Worm (Caenorhabditis elegans) whole organism, young adult: Measurements from ENCODE around the gene prdh-1.

ENCODE experiments used
- C17E4.6 ChIP-seq: fragments of 200-800 bp; sonication (Bioruptor generic); IDR thresholded peaks from 2 replicates; pipeline ENCODE4 v1.3.6; 2022; ENCODE audit warnings: missing genetic modification reagents, missing genetic modification characterization, missing compliant biosample characterization
- D2030.7 ChIP-seq: fragments of 200-800 bp; sonication (Bioruptor generic); IDR thresholded peaks from 2 replicates; pipeline ENCODE4 v1.3.6; 2022; ENCODE audit warnings: missing genetic modification reagents, missing genetic modification characterization, missing compliant biosample characterization
- F33H1.4 ChIP-seq: fragments of 200-800 bp; sonication (Bioruptor generic); IDR thresholded peaks from 2 replicates; pipeline ENCODE4 v1.3.6; 2022; ENCODE audit warnings: missing genetic modification reagents, missing genetic modification characterization, missing compliant biosample characterization
- F39B2.1 ChIP-seq: fragments of 200-800 bp; sonication (Bioruptor generic); IDR thresholded peaks from 2 replicates; pipeline ENCODE4 v1.3.6; 2022; ENCODE audit warnings: missing genetic modification reagents, missing genetic modification characterization, missing compliant biosample characterization
- Y53F4B.3 ChIP-seq: fragments of 200-800 bp; sonication (Bioruptor generic); IDR thresholded peaks from 2 replicates; pipeline ENCODE4 v1.3.6; 2022; ENCODE audit warnings: missing genetic modification reagents, missing genetic modification characterization, missing compliant biosample characterization
- Y53G8AR.9 ChIP-seq: fragments of 200-800 bp; sonication (Bioruptor generic); conservative IDR thresholded peaks from 2 replicates; pipeline ENCODE4 v1.3.6; 2022; ENCODE audit warnings: missing genetic modification reagents, missing genetic modification characterization, missing compliant biosample characterization
- Y67H2A.10 ChIP-seq: fragments of 200-800 bp; sonication (Bioruptor generic); conservative IDR thresholded peaks from 2 replicates; pipeline ENCODE4 v1.3.6; 2022; ENCODE audit warnings: missing genetic modification reagents, missing genetic modification characterization, missing compliant biosample characterization
- Y79H2A.3 ChIP-seq: fragments of 200-800 bp; sonication (Bioruptor generic); conservative IDR thresholded peaks from 2 replicates; pipeline ENCODE4 v1.3.6; 2022; ENCODE audit warnings: missing genetic modification reagents, missing genetic modification characterization, missing compliant biosample characterization
- Y95B8A.8 ChIP-seq: fragments of 200-800 bp; sonication (Bioruptor generic); IDR thresholded peaks from 2 replicates; pipeline ENCODE4 v1.3.6; 2022; ENCODE audit warnings: missing genetic modification reagents, missing genetic modification characterization, missing compliant biosample characterization
- ama-1 ChIP-seq, 3 experiments: fragments of 150-350 bp in 1 of 3; sonication (generic microtip) in 2 of 3; optimal IDR thresholded peaks; 2 replicates each; lab custom pipeline; 2014 to 2018; ENCODE audit warnings: missing biosample characterization in 2 of 3, missing genetic modification characterization in 2 of 3, missing genetic modification reagents in 2 of 3
- aptf-3 ChIP-seq: fragments of 200-800 bp; sonication (Bioruptor generic); IDR thresholded peaks from 2 replicates; pipeline ENCODE4 v1.3.6; 2022; ENCODE audit warnings: missing genetic modification characterization, missing compliant biosample characterization
- atf-7 ChIP-seq: sonication (generic microtip); optimal IDR thresholded peaks from 2 replicates; lab custom pipeline; 2017; ENCODE audit warnings: mild to moderate bottlenecking, missing genetic modification characterization, missing compliant biosample characterization
- attf-5 ChIP-seq: fragments of 200-800 bp; sonication (Bioruptor generic); optimal IDR thresholded peaks from 2 replicates; lab custom pipeline; 2018; ENCODE audit warnings: mild to moderate bottlenecking, missing genetic modification characterization, missing compliant biosample characterization
- ccch-3 ChIP-seq: fragments of 200-800 bp; sonication (Bioruptor generic); optimal IDR thresholded peaks from 2 replicates; lab custom pipeline; 2018; ENCODE audit warnings: mild to moderate bottlenecking, missing genetic modification characterization, missing compliant biosample characterization
- cebp-1 ChIP-seq, 2 experiments: fragments of 200-800 bp in 1 of 2; sonication (Bioruptor generic) in 1 of 2; sonication (generic microtip) in 1 of 2; IDR thresholded peaks in 1 of 2; optimal IDR thresholded peaks in 1 of 2; 2 replicates each; pipeline versions ENCODE4 v1.3.6 to Lab custom; 2017 to 2022; ENCODE audit warnings: missing compliant biosample characterization in 2 of 2, missing genetic modification characterization in 2 of 2, mild to moderate bottlenecking in 1 of 2, missing genetic modification reagents in 1 of 2, moderate library complexity in 1 of 2
- dpff-1 ChIP-seq: sonication (generic microtip); optimal IDR thresholded peaks from 2 replicates; lab custom pipeline; 2017; ENCODE audit warnings: mild to moderate bottlenecking, missing genetic modification characterization, missing compliant biosample characterization
- fkh-3 ChIP-seq: sonication (generic microtip); optimal IDR thresholded peaks from 2 replicates; lab custom pipeline; 2016; ENCODE audit warnings: mild to moderate bottlenecking, missing genetic modification characterization, missing compliant biosample characterization
- lir-1 ChIP-seq: fragments of 200-800 bp; sonication (Bioruptor generic); conservative IDR thresholded peaks from 2 replicates; pipeline ENCODE4 v1.3.6; 2022; ENCODE audit warnings: missing genetic modification reagents, missing genetic modification characterization, missing compliant biosample characterization
- lsy-27 ChIP-seq: sonication (generic microtip); optimal IDR thresholded peaks from 2 replicates; lab custom pipeline; 2017; ENCODE audit warnings: missing genetic modification characterization, mild to moderate bottlenecking, missing compliant biosample characterization, antibody characterized with exemption, missing genotype, borderline replicate concordance; ENCODE audit not compliant: insufficient read depth
- madf-3 ChIP-seq: fragments of 200-800 bp; sonication (Bioruptor generic); IDR thresholded peaks from 2 replicates; pipeline ENCODE4 v1.3.6; 2022; ENCODE audit warnings: missing genetic modification reagents, missing genetic modification characterization, missing compliant biosample characterization
- madf-6 ChIP-seq: fragments of 200-800 bp; sonication (Bioruptor generic); IDR thresholded peaks from 2 replicates; pipeline ENCODE4 v1.3.6; 2022; ENCODE audit warnings: missing genetic modification reagents, missing genetic modification characterization, missing compliant biosample characterization
- madf-8 ChIP-seq: fragments of 200-800 bp; sonication (Bioruptor generic); conservative IDR thresholded peaks from 2 replicates; pipeline ENCODE4 v1.3.6; 2022; ENCODE audit warnings: missing genetic modification reagents, missing genetic modification characterization, missing compliant biosample characterization
- mcd-1 ChIP-seq: fragments of 200-800 bp; sonication (Bioruptor generic); IDR thresholded peaks from 2 replicates; pipeline ENCODE4 v1.3.6; 2022; ENCODE audit warnings: missing genetic modification reagents, missing genetic modification characterization, missing compliant biosample characterization
- mel-28 ChIP-seq: sonication (generic microtip); optimal IDR thresholded peaks from 2 replicates; lab custom pipeline; 2016; ENCODE audit warnings: borderline replicate concordance, mild to moderate bottlenecking, missing genetic modification characterization, missing compliant biosample characterization
- mxl-1 ChIP-seq: sonication (generic microtip); optimal IDR thresholded peaks from 2 replicates; lab custom pipeline; 2016; ENCODE audit warnings: missing genetic modification characterization, missing compliant biosample characterization
- nfya-2 ChIP-seq: fragments of 200-800 bp; sonication (Bioruptor generic); IDR thresholded peaks from 2 replicates; pipeline ENCODE4 v1.3.6; 2022; ENCODE audit warnings: missing genetic modification reagents, missing genetic modification characterization, missing compliant biosample characterization
- nhr-27 ChIP-seq: fragments of 200-800 bp; sonication (Bioruptor generic); optimal IDR thresholded peaks from 2 replicates; lab custom pipeline; 2018; ENCODE audit warnings: mild to moderate bottlenecking, missing genetic modification characterization, moderate library complexity, missing compliant biosample characterization
- nhr-80 ChIP-seq: sonication (generic microtip); optimal IDR thresholded peaks from 2 replicates; lab custom pipeline; 2016; ENCODE audit warnings: missing genetic modification characterization, missing compliant biosample characterization
- nhr-90 ChIP-seq: sonication (generic microtip); optimal IDR thresholded peaks from 2 replicates; lab custom pipeline; 2016; ENCODE audit warnings: missing genotype, mild to moderate bottlenecking, missing genetic modification characterization, missing compliant biosample characterization
- pha-4 ChIP-seq: fragments of 150-350 bp; sonication (generic microtip); optimal IDR thresholded peaks from 2 replicates; lab custom pipeline; 2014; ENCODE audit warnings: missing biosample characterization, missing genetic modification reagents, missing genetic modification characterization
- rec-8 ChIP-seq, 2 experiments: sonication (generic microtip); optimal IDR thresholded peaks; 2 replicates each; lab custom pipeline; 2016; ENCODE audit warnings: mild to moderate bottlenecking in 2 of 2, missing genetic modification characterization in 2 of 2, missing genetic modification reagents in 2 of 2, missing genotype in 2 of 2, missing biosample characterization in 1 of 2, missing compliant biosample characterization in 1 of 2, moderate library complexity in 1 of 2
- sdz-38 ChIP-seq: sonication (generic microtip); optimal IDR thresholded peaks from 2 replicates; lab custom pipeline; 2016; ENCODE audit warnings: missing genotype, missing genetic modification characterization, missing compliant biosample characterization
- snpc-1.3 ChIP-seq: sonication (generic microtip); optimal IDR thresholded peaks from 2 replicates; lab custom pipeline; 2017; ENCODE audit warnings: missing genetic modification characterization, mild to moderate bottlenecking, missing compliant biosample characterization, antibody characterized with exemption, moderate library complexity, missing genotype, missing genetic modification reagents; ENCODE audit not compliant: insufficient read depth
- snpc-4 ChIP-seq, 5 experiments: fragments of 150-350 bp in 1 of 5; sonication (generic microtip) in 4 of 5; optimal IDR thresholded peaks; 2 replicates each; lab custom pipeline; 2014 to 2018; ENCODE audit warnings: missing genetic modification characterization in 5 of 5, missing biosample characterization in 3 of 5, antibody characterized with exemption in 2 of 5, mild to moderate bottlenecking in 2 of 5, missing compliant biosample characterization in 2 of 5, missing genotype in 2 of 5, moderate library complexity in 2 of 5, missing genetic modification reagents in 1 of 5
- sptf-2 ChIP-seq: fragments of 200-800 bp; sonication (Bioruptor generic); optimal IDR thresholded peaks from 2 replicates; lab custom pipeline; 2018; ENCODE audit warnings: mild to moderate bottlenecking, missing genetic modification characterization, missing compliant biosample characterization
- tbx-9 ChIP-seq: sonication (generic microtip); optimal IDR thresholded peaks from 2 replicates; lab custom pipeline; 2016; ENCODE audit warnings: borderline replicate concordance, missing genetic modification characterization, inconsistent platforms, missing compliant biosample characterization
- unc-62 ChIP-seq: fragments of 150-350 bp; optimal IDR thresholded peaks from 2 replicates; lab custom pipeline; 2014; ENCODE audit warnings: missing biosample characterization, missing genetic modification reagents, missing genetic modification characterization
- zfh-2 ChIP-seq: fragments of 200-800 bp; sonication (Bioruptor generic); conservative IDR thresholded peaks from 2 replicates; pipeline ENCODE4 v1.3.6; 2022; ENCODE audit warnings: missing genetic modification reagents, missing genetic modification characterization, missing compliant biosample characterization
- ztf-18 ChIP-seq: sonication (generic microtip); optimal IDR thresholded peaks from 2 replicates; lab custom pipeline; 2016; ENCODE audit warnings: missing genotype, mild to moderate bottlenecking, missing genetic modification characterization, missing compliant biosample characterization
- ztf-26 ChIP-seq: sonication (generic microtip); optimal IDR thresholded peaks from 2 replicates; lab custom pipeline; 2017; ENCODE audit warnings: missing genetic modification characterization, missing compliant biosample characterization

The prdh-1 gene

DNA sequence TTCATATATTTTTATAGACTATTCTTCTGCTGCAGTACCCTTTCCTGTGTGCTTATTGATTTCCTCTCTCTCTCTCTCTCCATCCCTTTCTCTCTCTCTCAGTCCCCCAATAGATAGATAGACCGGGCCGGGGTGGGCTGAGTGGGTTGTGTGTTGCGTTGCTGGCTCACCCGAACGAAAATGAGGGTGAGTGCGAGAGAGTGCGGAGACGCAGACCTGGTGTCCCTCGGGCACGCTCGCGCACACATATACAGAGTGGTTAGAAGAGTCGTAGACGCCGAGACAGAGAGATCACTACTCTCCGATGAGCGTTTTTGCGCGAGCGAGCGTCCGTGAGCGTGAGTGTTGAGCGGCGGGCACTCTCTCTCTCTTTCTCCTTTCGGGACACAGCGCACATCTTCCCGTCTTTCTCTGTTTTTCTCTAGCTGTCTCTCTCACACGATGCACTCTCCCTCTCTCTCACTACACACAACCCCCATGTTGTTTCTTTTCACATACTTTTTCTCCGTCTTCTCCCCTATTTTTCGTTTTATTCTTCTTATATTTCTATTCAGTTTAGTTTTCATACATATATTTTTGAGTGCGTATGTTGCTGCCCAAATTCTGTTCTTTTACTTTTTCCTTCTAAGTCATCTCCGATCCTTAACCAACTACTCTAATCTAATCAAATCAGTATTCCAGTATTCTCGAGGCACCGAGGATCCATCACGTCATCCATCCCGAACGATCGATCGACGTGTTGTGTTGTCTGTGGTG is 11.2 kb upstream of the prdh-1 start, which contains the start of gene lin-66 (continued):
- TF ChIP-seq nhr-27 (tag; lab: Kevin White, UChicago) (peak; percentile 46), nfya-2 (GFP tag; lab: Robert Waterston, UW) (no peak), ztf-26 (tag; lab: Kevin White, UChicago) (peak; percentile 87), mel-28 (tag; lab: Kevin White, UChicago) (no peak), mcd-1 (GFP tag; lab: Robert Waterston, UW) (peak; percentile 81), attf-5 (peak; percentile 94), ccch-3 (no peak), Y67H2A.10 (GFP tag; lab: Robert Waterston, UW) (peak; percentile 84), pha-4 (tag; lab: Kevin White, UChicago) (no peak), Y53G8AR.9 (peak; percentile 69; the same call in 1 of the 2 replicates), zfh-2 (GFP tag; lab: Robert Waterston, UW) (peak; percentile 99), F39B2.1 (GFP tag; lab: Robert Waterston, UW) (no peak), fkh-3 (tag; lab: Kevin White, UChicago) (no peak), nhr-80 (tag; lab: Kevin White, UChicago) (peak; percentile 85), nhr-90 (tag; lab: Kevin White, UChicago) (peak; percentile 69), Y53F4B.3 (GFP tag; lab: Robert Waterston, UW) (no peak), C17E4.6 (GFP tag; lab: Robert Waterston, UW) (peak; percentile 38; the same call in 1 of the 2 replicates), madf-3 (GFP tag; lab: Robert Waterston, UW) (0 out of 2 replicates have a peak, but pooled peaks have one; percentile 48), madf-8 (no peak), lsy-27 (no peak), lir-1 (peak; percentile 94), madf-6 (GFP tag; lab: Robert Waterston, UW) (0 out of 2 replicates have a peak, but pooled peaks have one; percentile 28), atf-7 (tag; lab: Kevin White, UChicago) (peak; percentile 72), mxl-1 (tag; lab: Kevin White, UChicago) (no peak), dpff-1 (no peak), tbx-9 (tag; lab: Kevin White, UChicago) (no peak), D2030.7 (no peak), snpc-4 (GFP tag; optimal IDR thresholded peaks at IDR 0.05; lab: Kevin White, UChicago) (no peak), snpc-4 (tag; optimal IDR thresholded peaks at IDR 0.05; lab: Kevin White, UChicago) (peak; percentile 37 to 84 (median 72)), ama-1 (optimal IDR thresholded peaks at IDR 0.05; lab: Kevin White, UChicago) (peak; percentile 63), ama-1 (GFP tag; optimal IDR thresholded peaks at IDR 0.05; lab: Kevin White, UChicago) (no peak), unc-62 (GFP tag; lab: Kevin White, UChicago) (no peak), cebp-1 (GFP tag; IDR thresholded peaks at IDR 0.05; lab: Robert Waterston, UW) (peak; percentile 66), cebp-1 (tag; optimal IDR thresholded peaks at IDR 0.05; lab: Kevin White, UChicago) (peak; percentile 88), snpc-1.3 (tag; lab: Kevin White, UChicago) (no peak), ztf-18 (tag; lab: Kevin White, UChicago) (peak; percentile 84), aptf-3 (GFP tag; lab: Robert Waterston, UW) (0 out of 2 replicates have a peak, but pooled peaks have one; percentile 44), sdz-38 (no peak), F33H1.4 (GFP tag; lab: Robert Waterston, UW) (peak; percentile 53), rec-8 (tag; optimal IDR thresholded peaks at IDR 0.05; lab: Kevin White, UChicago) (peak in 1 of 2 experiments; percentile 28), Y95B8A.8 (GFP tag; lab: Robert Waterston, UW) (no peak), sptf-2 (GFP tag; lab: Kevin White, UChicago) (no peak), Y79H2A.3 (GFP tag; lab: Robert Waterston, UW) (no peak)
